Fruit fly (Drosophila melanogaster) whole organism, pupa: ENCODE data around the gene CG12009.

Experiments
- CG10348 ChIP-seq: fragments of 200-800 bp; sonication (Bioruptor generic); IDR thresholded peaks from 2 replicates; pipeline ENCODE4 v1.3.6; 2022; ENCODE audit warnings: missing biosample characterization, missing genetic modification characterization
- CG12605 ChIP-seq: fragments of 200-800 bp; sonication (Bioruptor generic); IDR thresholded peaks from 2 replicates; pipeline ENCODE4 v1.3.6; 2022; ENCODE audit warnings: missing biosample characterization, missing genetic modification characterization
- CG13204 ChIP-seq: fragments of 200-800 bp; sonication (Bioruptor generic); optimal IDR thresholded peaks from 2 replicates; lab custom pipeline; 2018; ENCODE audit warnings: missing biosample characterization, mild to moderate bottlenecking, missing genetic modification characterization, moderate library complexity
- CG14655 ChIP-seq: fragments of 200-800 bp; sonication (Bioruptor generic); optimal IDR thresholded peaks from 3 replicates; lab custom pipeline; 2017; ENCODE audit warnings: mild to moderate bottlenecking, missing biosample characterization, missing genetic modification reagents, missing genetic modification characterization
- CG15710 ChIP-seq: fragments of 200-800 bp; sonication (Bioruptor generic); optimal IDR thresholded peaks from 2 replicates; lab custom pipeline; 2018; ENCODE audit warnings: missing biosample characterization, mild to moderate bottlenecking, missing genetic modification characterization, moderate library complexity
- CG17806 ChIP-seq: fragments of 200-800 bp; sonication (Bioruptor generic); optimal IDR thresholded peaks from 2 replicates; lab custom pipeline; 2018; ENCODE audit warnings: missing biosample characterization, mild to moderate bottlenecking, missing genetic modification characterization, moderate library complexity
- CG32121 ChIP-seq: fragments of 200-800 bp; sonication (Bioruptor generic); IDR thresholded peaks from 2 replicates; pipeline ENCODE4 v1.3.6; 2022; ENCODE audit warnings: missing biosample characterization, missing genetic modification characterization
- CG34367 ChIP-seq: fragments of 200-800 bp; sonication (Bioruptor generic); optimal IDR thresholded peaks from 2 replicates; lab custom pipeline; 2018; ENCODE audit warnings: missing biosample characterization, mild to moderate bottlenecking, missing genetic modification characterization
- CG4496 ChIP-seq: fragments of 200-800 bp; sonication (Bioruptor generic); IDR thresholded peaks from 3 replicates; pipeline ENCODE4 v1.3.6; 2022; ENCODE audit warnings: missing biosample characterization, missing genetic modification characterization
- CG8159 ChIP-seq: fragments of 200-800 bp; sonication (Bioruptor generic); optimal IDR thresholded peaks from 3 replicates; lab custom pipeline; 2018; ENCODE audit warnings: missing biosample characterization, mild to moderate bottlenecking, missing genetic modification characterization, moderate library complexity
- CG8301 ChIP-seq: fragments of 200-800 bp; sonication (Bioruptor generic); optimal IDR thresholded peaks from 2 replicates; lab custom pipeline; 2018; ENCODE audit warnings: missing biosample characterization, mild to moderate bottlenecking, missing genetic modification characterization
- CG9948 ChIP-seq: fragments of 200-800 bp; sonication (Bioruptor generic); optimal IDR thresholded peaks from 2 replicates; lab custom pipeline; 2018; ENCODE audit warnings: missing biosample characterization, mild to moderate bottlenecking, missing genetic modification characterization, moderate library complexity
- D1 ChIP-seq: fragments of 200-800 bp; sonication (Bioruptor generic); optimal IDR thresholded peaks from 2 replicates; lab custom pipeline; 2018; ENCODE audit warnings: missing biosample characterization, mild to moderate bottlenecking, missing genetic modification characterization, moderate library complexity
- EcR ChIP-seq: fragments of 200-800 bp; sonication (Bioruptor generic); optimal IDR thresholded peaks from 3 replicates; lab custom pipeline; 2019; ENCODE audit warnings: missing biosample characterization, missing genetic modification characterization, mild to moderate bottlenecking, moderate library complexity, missing genetic modification reagents
- Ets98B ChIP-seq: fragments of 200-800 bp; sonication (Bioruptor generic); IDR thresholded peaks from 2 replicates; pipeline ENCODE4 v1.3.6; 2022; ENCODE audit warnings: missing biosample characterization, missing genetic modification characterization
- Pif1A ChIP-seq: fragments of 200-800 bp; sonication (Bioruptor generic); optimal IDR thresholded peaks from 3 replicates; lab custom pipeline; 2016; ENCODE audit warnings: missing biosample characterization, missing genetic modification characterization
- Pif1B ChIP-seq: fragments of 200-800 bp; sonication (Bioruptor generic); optimal IDR thresholded peaks from 3 replicates; lab custom pipeline; 2016; ENCODE audit warnings: missing biosample characterization, missing genetic modification characterization
- Snoo ChIP-seq: fragments of 200-800 bp; sonication (Bioruptor generic); optimal IDR thresholded peaks from 3 replicates; lab custom pipeline; 2017; ENCODE audit warnings: missing biosample characterization, mild to moderate bottlenecking, missing genetic modification characterization, inconsistent platforms
- fd96Ca ChIP-seq: fragments of 200-800 bp; sonication (Bioruptor generic); IDR thresholded peaks from 3 replicates; pipeline ENCODE4 v1.3.6; 2022; ENCODE audit warnings: missing biosample characterization, missing genetic modification characterization
- gl ChIP-seq: fragments of 200-800 bp; sonication (Bioruptor generic); optimal IDR thresholded peaks from 2 replicates; lab custom pipeline; 2018; ENCODE audit warnings: missing biosample characterization, mild to moderate bottlenecking, missing genetic modification characterization
- rn ChIP-seq: fragments of 200-800 bp; sonication (Bioruptor generic); IDR thresholded peaks from 2 replicates; pipeline ENCODE4 v1.3.6; 2022; ENCODE audit warnings: missing biosample characterization, missing genetic modification characterization

CG12009 gene

DNA sequence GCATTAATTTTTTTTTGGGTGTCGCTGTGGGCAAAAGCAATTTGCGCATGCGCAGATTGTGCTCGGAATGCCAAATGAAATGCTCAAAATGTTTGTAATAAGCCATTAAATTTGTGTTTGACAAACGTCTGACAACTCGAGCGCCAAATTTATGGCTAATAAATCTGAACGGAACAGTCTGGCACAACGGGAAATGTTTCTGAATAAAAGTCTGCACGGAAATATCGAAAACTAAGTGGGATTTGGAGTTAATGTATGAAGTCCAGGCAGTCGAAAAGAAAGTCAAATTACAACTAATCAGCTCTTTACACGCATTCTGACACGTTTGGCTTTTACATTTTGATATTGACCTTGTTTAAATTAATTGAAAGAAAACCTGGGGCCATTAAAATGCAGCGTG lies at the start of gene CG12009:
CG12009 (plus strand) TSS at position 301 of the 400 bp plus-strand sequence.
- TF ChIP-seq CG13204 (no peak), fd96Ca (no peak), CG8301 (no peak), CG32121 (GFP tag; lab: Robert Waterston, UW) (no peak), gl (tag; lab: Kevin White, UChicago) (no peak), Pif1A (GFP tag; lab: Kevin White, UChicago) (no peak), Snoo (no peak), CG4496 (GFP tag; lab: Robert Waterston, UW) (no peak), Ets98B (no peak), EcR (GFP tag; lab: Kevin White, UChicago) (no peak), CG34367 (tag; lab: Kevin White, UChicago) (no peak), rn (GFP tag; lab: Robert Waterston, UW) (no peak)

DNA sequence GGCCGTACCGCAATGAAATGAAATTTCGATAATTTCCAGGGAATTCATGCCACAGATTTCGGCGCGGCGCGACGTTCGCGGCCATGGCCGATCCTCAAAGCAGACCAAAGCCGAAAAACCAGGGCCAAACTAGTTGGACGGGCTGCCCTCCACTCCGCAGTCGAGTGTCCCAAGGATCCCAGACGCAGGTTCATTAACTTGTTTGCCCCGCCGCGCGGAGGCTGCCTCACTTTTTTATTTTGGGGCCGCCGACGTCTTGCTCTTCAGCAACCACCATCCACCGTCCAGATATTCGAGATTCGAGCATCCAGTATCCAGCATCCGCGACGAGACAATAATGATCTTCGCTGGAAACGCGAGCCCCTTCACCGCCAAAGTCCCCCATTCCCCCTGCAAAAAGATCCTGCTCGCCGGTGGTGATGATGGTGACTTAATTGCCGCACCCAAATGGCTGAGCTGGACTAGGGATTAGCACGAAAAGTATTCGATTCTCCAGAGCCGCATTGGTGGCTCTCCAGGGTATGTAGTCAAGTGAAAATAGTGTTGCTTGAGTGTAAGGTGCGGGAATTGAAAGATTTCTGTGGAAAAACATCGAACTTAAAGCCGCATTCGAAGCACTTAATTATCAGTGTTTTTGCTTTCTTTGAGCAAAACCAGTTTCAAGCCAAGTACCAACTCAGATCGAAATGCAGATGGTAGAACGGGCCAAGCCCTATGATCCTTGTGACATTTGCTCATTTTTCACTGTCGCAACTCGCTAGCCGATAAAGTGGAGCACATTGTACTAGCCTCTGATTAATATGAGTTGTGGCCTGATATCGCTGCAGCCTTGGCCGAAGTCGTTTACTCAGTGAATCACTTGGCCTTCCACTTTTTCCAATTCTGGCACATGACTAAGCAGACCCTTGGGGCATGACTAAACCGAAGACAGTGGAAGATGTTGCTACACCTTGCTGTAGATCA lies 48.9 kb upstream of the CG12009 start:
- TF ChIP-seq CG14655 (peak; percentile 4), rn (GFP tag; lab: Robert Waterston, UW) (no peak), EcR (GFP tag; lab: Kevin White, UChicago) (peak; percentile 94), CG9948 (tag; lab: Kevin White, UChicago) (no peak), Pif1A (GFP tag; lab: Kevin White, UChicago) (peak; percentile 10), Pif1B (GFP tag; lab: Kevin White, UChicago) (peak; percentile 9), CG10348 (GFP tag; lab: Robert Waterston, UW) (no peak), CG32121 (GFP tag; lab: Robert Waterston, UW) (0 out of 2 replicates have a peak, but pooled peaks have one; percentile 12), D1 (no peak), CG12605 (GFP tag; lab: Robert Waterston, UW) (no peak), Ets98B (no peak), gl (tag; lab: Kevin White, UChicago) (no peak), CG17806 (tag; lab: Kevin White, UChicago) (no peak), CG13204 (peak; percentile 53), Snoo (peak; percentile 83), CG15710 (tag; lab: Kevin White, UChicago) (peak; percentile 24), CG8159 (peak; percentile 6), CG34367 (tag; lab: Kevin White, UChicago) (peak; percentile 8), CG4496 (GFP tag; lab: Robert Waterston, UW) (no peak), fd96Ca (0 out of 3 replicates have a peak, but pooled peaks have one; percentile 25), CG8301 (no peak)

DNA sequence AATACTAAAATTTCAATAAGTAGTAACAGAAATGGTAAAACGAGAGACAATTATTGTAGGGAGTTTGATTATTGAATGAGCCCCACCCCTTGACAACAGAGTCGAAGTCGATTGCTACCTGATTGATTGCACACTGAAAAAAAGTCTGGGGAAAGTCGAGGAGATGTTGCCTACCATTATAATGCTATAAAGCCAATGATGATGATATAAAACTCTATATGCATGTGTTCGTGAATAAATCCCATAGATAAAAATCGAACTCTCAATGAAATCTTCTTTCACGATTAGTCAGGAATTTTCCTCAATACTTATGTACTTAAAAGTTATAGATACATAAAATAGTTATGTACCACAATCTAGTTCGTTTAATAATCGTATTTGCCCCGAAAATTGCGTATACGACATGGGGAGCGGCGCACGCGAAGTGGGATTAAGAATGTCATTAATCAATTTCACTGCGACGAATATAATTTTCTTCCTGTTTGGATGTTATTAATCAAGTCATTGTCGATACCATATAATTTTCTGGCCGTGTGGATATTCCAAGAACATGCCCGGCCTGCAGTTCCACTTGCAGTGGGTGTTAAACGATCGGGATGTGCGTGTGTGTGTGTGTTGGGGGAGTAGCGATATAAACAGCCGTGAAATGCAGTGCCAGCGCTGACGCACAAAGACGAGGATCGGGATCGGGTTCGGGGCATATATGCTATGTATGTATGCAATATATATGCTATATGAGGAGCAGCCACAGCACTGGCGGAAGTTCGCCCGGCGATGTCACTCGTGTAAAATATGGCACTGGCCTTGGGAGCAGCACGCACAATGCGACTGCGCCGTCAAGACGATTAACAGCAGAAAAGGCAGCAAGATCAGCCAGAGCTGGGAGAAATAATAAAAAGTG lies 46.8 kb upstream of the CG12009 start, which contains the start of gene CG12078:
CG12078 (minus strand) TSS at position 51 of the 901 bp plus-strand sequence.
- TF ChIP-seq CG13204: no peak
- TF ChIP-seq rn (GFP tag; lab: Robert Waterston, UW): no peak
- no peak for TF ChIP-seq CG17806 (tag; lab: Kevin White, UChicago)
- TF ChIP-seq CG8301: no peak
- TF ChIP-seq EcR (GFP tag; lab: Kevin White, UChicago): peak; percentile 93
- no peak for TF ChIP-seq CG4496 (GFP tag; lab: Robert Waterston, UW)
- peak; percentile 23 for TF ChIP-seq CG9948 (tag; lab: Kevin White, UChicago)
- TF ChIP-seq gl (tag; lab: Kevin White, UChicago): no peak
- peak; percentile 7 for TF ChIP-seq Pif1A (GFP tag; lab: Kevin White, UChicago)
- no peak for TF ChIP-seq CG14655
- no peak for TF ChIP-seq CG10348 (GFP tag; lab: Robert Waterston, UW)
- no peak for TF ChIP-seq Ets98B
- no peak for TF ChIP-seq CG15710 (tag; lab: Kevin White, UChicago)
- TF ChIP-seq CG8159: peak; percentile 16
- TF ChIP-seq fd96Ca: no peak
- no peak for TF ChIP-seq CG32121 (GFP tag; lab: Robert Waterston, UW)
- no peak for TF ChIP-seq Snoo
- no peak for TF ChIP-seq D1

DNA sequence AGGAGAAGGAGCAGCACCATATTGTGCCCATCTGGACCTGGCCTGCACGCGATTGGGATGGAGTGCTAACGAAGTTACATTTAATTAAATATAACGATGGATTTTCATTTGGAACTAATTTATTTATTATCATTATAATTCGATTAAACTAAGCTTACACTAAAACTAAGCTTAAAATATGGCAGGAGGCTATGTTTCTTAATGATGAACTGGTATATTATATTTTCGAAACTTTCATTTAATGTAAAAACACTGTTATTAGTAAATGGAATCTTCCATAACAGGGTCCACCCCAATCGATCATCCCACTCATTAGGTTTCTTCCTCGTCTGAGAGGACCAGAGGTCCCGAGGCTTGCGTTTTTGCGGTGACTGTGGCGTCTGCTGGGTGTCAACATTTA lies 46.1 kb upstream of the CG12009 start:
- TF ChIP-seq EcR (GFP tag; lab: Kevin White, UChicago): no peak
- peak; percentile 55 for TF ChIP-seq CG8301
- TF ChIP-seq CG12605 (GFP tag; lab: Robert Waterston, UW): peak; percentile 42; the same call in 1 of the 2 replicates
- TF ChIP-seq CG8159: peak; percentile 100
- TF ChIP-seq CG32121 (GFP tag; lab: Robert Waterston, UW): no peak
- peak; percentile 84 for TF ChIP-seq Pif1B (GFP tag; lab: Kevin White, UChicago)
- TF ChIP-seq CG34367 (tag; lab: Kevin White, UChicago): peak; percentile 92
- peak; percentile 85 for TF ChIP-seq CG13204
- TF ChIP-seq D1: peak; percentile 81
- TF ChIP-seq Ets98B: no peak
- TF ChIP-seq Pif1A (GFP tag; lab: Kevin White, UChicago): peak; percentile 79
- peak; percentile 90 for TF ChIP-seq Snoo
- TF ChIP-seq rn (GFP tag; lab: Robert Waterston, UW): no peak
- peak; percentile 65 for TF ChIP-seq gl (tag; lab: Kevin White, UChicago)
- peak; percentile 57; the same call in 2 of the 3 replicates for TF ChIP-seq CG4496 (GFP tag; lab: Robert Waterston, UW)
- TF ChIP-seq CG17806 (tag; lab: Kevin White, UChicago): peak; percentile 88
- TF ChIP-seq CG9948 (tag; lab: Kevin White, UChicago): peak; percentile 82
- no peak for TF ChIP-seq CG10348 (GFP tag; lab: Robert Waterston, UW)
- peak; percentile 95 for TF ChIP-seq CG15710 (tag; lab: Kevin White, UChicago)
- TF ChIP-seq fd96Ca: no peak
- peak; percentile 72 for TF ChIP-seq CG14655
